Worm (Caenorhabditis elegans) whole organism, young adult: ENCODE data around the gene nhr-143.

Source experiments
- B0019.2 ChIP-seq: fragments of 200-800 bp; sonication (Bioruptor generic); conservative IDR thresholded peaks from 2 replicates; pipeline ENCODE4 v1.3.6; 2022; ENCODE audit warnings: missing genetic modification reagents, missing genetic modification characterization, missing compliant biosample characterization
- B0261.1 ChIP-seq: sonication (generic microtip); optimal IDR thresholded peaks from 2 replicates; lab custom pipeline; 2016; ENCODE audit warnings: mild to moderate bottlenecking, missing genetic modification characterization, moderate library complexity, missing compliant biosample characterization
- F23B12.7 ChIP-seq: sonication (generic microtip); optimal IDR thresholded peaks from 2 replicates; lab custom pipeline; 2017; ENCODE audit warnings: missing genetic modification characterization, mild to moderate bottlenecking, missing compliant biosample characterization, antibody characterized with exemption, moderate library complexity; ENCODE audit not compliant: insufficient read depth
- cebp-1 ChIP-seq, 2 experiments: fragments of 200-800 bp in 1 of 2; sonication (Bioruptor generic) in 1 of 2; sonication (generic microtip) in 1 of 2; IDR thresholded peaks in 1 of 2; optimal IDR thresholded peaks in 1 of 2; 2 replicates each; pipeline versions ENCODE4 v1.3.6 to Lab custom; 2017 to 2022; ENCODE audit warnings: missing compliant biosample characterization in 2 of 2, missing genetic modification characterization in 2 of 2, mild to moderate bottlenecking in 1 of 2, missing genetic modification reagents in 1 of 2, moderate library complexity in 1 of 2
- egrh-3 ChIP-seq: fragments of 200-800 bp; sonication (Bioruptor generic); IDR thresholded peaks from 2 replicates; pipeline ENCODE4 v1.3.6; 2022; ENCODE audit warnings: missing genetic modification reagents, missing genetic modification characterization, missing compliant biosample characterization
- hlh-12 ChIP-seq: sonication (generic microtip); optimal IDR thresholded peaks from 2 replicates; lab custom pipeline; 2016; ENCODE audit warnings: missing genetic modification characterization, missing compliant biosample characterization
- lag-1 ChIP-seq: fragments of 200-800 bp; sonication (Bioruptor generic); IDR thresholded peaks from 2 replicates; pipeline ENCODE4 v1.3.6; 2022; ENCODE audit warnings: missing genetic modification reagents, missing genetic modification characterization, missing compliant biosample characterization
- lin-26 ChIP-seq: fragments of 200-800 bp; sonication (Bioruptor generic); IDR thresholded peaks from 2 replicates; pipeline ENCODE4 v1.3.6; 2022; ENCODE audit warnings: missing genetic modification reagents, missing genetic modification characterization, missing compliant biosample characterization
- nhr-27 ChIP-seq: fragments of 200-800 bp; sonication (Bioruptor generic); optimal IDR thresholded peaks from 2 replicates; lab custom pipeline; 2018; ENCODE audit warnings: mild to moderate bottlenecking, missing genetic modification characterization, moderate library complexity, missing compliant biosample characterization

DNA sequence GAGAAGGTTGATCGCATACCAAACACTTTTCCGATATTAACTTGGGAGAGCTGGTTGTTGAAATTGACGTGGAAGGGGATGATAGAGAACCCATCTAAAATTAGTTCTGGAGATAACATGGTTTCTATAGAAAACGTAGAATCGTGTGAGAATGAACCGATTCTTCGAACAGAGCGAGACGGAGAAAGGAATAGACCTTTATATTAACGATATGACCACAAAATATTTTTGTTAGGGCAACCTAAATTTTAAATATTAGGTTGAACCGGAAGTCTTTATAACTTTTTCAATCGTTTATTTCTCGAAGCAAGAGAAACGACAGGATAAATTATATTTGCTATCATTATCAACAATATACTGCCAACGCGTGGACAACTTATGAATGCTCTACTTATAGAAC, 8.7 kb downstream of the nhr-143 start, which contains the start of gene nhr-219:
- TF ChIP-seq hlh-12 (tag; lab: Kevin White, UChicago) (no peak), lin-26 (GFP tag; lab: Robert Waterston, UW) (no peak), B0261.1 (tag; lab: Kevin White, UChicago) (no peak), F23B12.7 (tag; lab: Kevin White, UChicago) (no peak), B0019.2 (GFP tag; lab: Robert Waterston, UW) (no peak), cebp-1 (GFP tag; IDR thresholded peaks at IDR 0.05; lab: Robert Waterston, UW) (no peak), cebp-1 (tag; optimal IDR thresholded peaks at IDR 0.05; lab: Kevin White, UChicago) (no peak), nhr-27 (tag; lab: Kevin White, UChicago) (no peak), egrh-3 (GFP tag; lab: Robert Waterston, UW) (no peak), lag-1 (GFP tag; lab: Robert Waterston, UW) (no peak)
